Worm (Caenorhabditis elegans): ENCODE data around the gene smim-14.

DNA sequence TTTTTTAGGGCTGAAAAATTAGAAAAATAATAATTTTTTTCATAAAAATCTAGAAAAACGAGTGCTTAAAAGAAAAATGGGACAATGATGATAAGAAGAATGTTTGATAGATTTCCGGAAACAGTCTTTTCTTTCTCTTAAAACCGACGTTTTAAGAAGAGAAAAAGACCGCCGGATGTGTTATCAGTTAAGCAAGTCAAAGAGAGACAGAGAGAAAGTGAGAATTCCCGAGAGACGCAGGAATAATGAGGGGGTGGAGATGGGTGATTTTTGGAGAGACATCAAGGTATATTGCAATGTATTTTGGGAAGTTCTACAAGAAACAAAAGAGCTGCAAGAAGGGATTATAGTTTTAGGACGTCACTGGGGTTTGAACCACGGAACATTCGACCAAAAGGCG is 6.0 kb upstream of the smim-14 start, which contains the start of gene C34C12.9:
- TF ChIP-seq nhr-12 (tag; optimal IDR thresholded peaks at IDR 0.05) (no peak), nhr-77 (tag; optimal IDR thresholded peaks at IDR 0.05) (no peak), vab-15 (tag; optimal IDR thresholded peaks at IDR 0.05) (no peak), lin-39 (tag; optimal IDR thresholded peaks at IDR 0.05) (no peak), nhr-71 (tag; optimal IDR thresholded peaks at IDR 0.05) (no peak), dpl-1 (GFP tag; optimal IDR thresholded peaks at IDR 0.05) (no peak), unc-62 (GFP tag; optimal IDR thresholded peaks at IDR 0.05) (no peak), lsy-2 (tag; optimal IDR thresholded peaks at IDR 0.05) (no peak), zag-1 (tag; optimal IDR thresholded peaks at IDR 0.05) (no peak), elt-2 (tag; optimal IDR thresholded peaks at IDR 0.05) (peak; percentile 30)
